Worm (Caenorhabditis elegans) whole organism, L2 larva: ENCODE results near the gene Y39F10A.6.

Experiments used
- F13H6.1 ChIP-seq: sonication (generic microtip); optimal IDR thresholded peaks from 2 replicates; lab custom pipeline; 2016; ENCODE audit warnings: missing genetic modification characterization, missing compliant biosample characterization
- gmeb-1 ChIP-seq: fragments of 150-350 bp; optimal IDR thresholded peaks from 2 replicates; lab custom pipeline; 2014; ENCODE audit warnings: missing biosample characterization, missing genetic modification characterization
- lin-13 ChIP-seq: fragments of 150-350 bp; optimal IDR thresholded peaks from 2 replicates; lab custom pipeline; 2014; ENCODE audit warnings: missing biosample characterization, missing genetic modification reagents, missing genetic modification characterization
- mab-5 ChIP-seq: fragments of 150-350 bp; optimal IDR thresholded peaks from 2 replicates; lab custom pipeline; 2014; ENCODE audit warnings: missing biosample characterization, missing genetic modification characterization
- nhr-23 ChIP-seq: fragments of 150-350 bp; optimal IDR thresholded peaks from 2 replicates; lab custom pipeline; 2014; ENCODE audit warnings: missing biosample characterization, missing genetic modification reagents, missing genetic modification characterization
- snpc-4 ChIP-seq: fragments of 150-350 bp; optimal IDR thresholded peaks from 2 replicates; lab custom pipeline; 2014; ENCODE audit warnings: missing biosample characterization, missing genetic modification characterization

DNA sequence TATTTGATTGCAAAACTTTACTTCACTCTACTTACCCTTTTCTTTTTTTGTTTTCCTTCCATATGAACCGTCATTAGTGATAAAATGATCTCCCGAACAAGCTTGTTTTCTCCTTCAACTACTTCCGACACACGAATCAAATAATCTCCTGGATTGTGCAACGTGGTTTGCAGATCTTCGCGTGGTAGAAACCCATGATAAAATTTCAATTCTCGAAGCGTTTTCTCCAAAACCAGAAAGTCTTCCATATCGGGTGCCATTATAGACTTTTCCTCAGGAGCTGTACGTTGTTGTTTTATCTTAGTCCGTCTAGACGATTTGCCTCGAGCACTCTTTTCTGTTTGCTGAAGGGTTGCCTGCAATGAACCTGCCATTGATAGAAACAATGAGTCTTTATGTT lies 14.0 kb upstream of the Y39F10A.6 start:
- TF ChIP-seq mab-5 (tag; lab: Kevin White, UChicago) (no peak), F13H6.1 (tag; lab: Kevin White, UChicago) (no peak), gmeb-1 (no peak), lin-13 (GFP tag; lab: Kevin White, UChicago) (no peak), snpc-4 (no peak), nhr-23 (tag; lab: Kevin White, UChicago) (no peak)
